Worm (Caenorhabditis elegans) whole organism, L2 larva: ENCODE data around the gene copb-2.

Experiments
- lin-39 ChIP-seq: fragments of 150-350 bp; optimal IDR thresholded peaks from 2 replicates; lab custom pipeline; 2014; ENCODE audit warnings: missing biosample characterization, missing genetic modification reagents, missing genetic modification characterization
- unc-39 ChIP-seq: fragments of 150-350 bp; optimal IDR thresholded peaks from 2 replicates; lab custom pipeline; 2014; ENCODE audit warnings: missing biosample characterization, missing genetic modification characterization

DNA sequence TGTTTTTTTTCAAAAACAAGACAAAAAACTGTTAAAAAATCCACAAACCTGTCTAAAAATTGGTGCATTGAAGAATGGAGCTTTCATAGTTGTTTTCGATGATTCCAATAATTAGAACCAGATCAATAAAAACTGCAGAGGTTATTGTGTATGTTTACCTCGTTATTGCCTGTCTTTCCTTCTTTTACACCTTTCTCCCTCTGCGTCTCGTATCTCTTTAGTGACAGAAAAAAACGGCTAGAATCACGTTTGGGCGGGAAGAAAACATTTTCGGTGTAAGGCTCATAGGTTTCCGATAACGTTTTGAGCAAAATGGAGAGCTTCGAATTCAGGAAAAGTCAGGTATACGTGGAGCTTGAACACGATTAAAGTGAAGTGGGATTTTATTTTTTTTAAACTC lies 49.1 kb downstream of the copb-2 start, which contains the start of gene ethe-1:
- no peak for TF ChIP-seq lin-39 (tag; lab: Kevin White, UChicago)
- TF ChIP-seq unc-39 (tag; lab: Kevin White, UChicago): no peak
